Fruit fly (Drosophila melanogaster): ENCODE results near the gene CG13284.
A peak's percentile ranks its signal among the peaks of the same experiment; 100 is the strongest.

The CG13284 gene

DNA sequence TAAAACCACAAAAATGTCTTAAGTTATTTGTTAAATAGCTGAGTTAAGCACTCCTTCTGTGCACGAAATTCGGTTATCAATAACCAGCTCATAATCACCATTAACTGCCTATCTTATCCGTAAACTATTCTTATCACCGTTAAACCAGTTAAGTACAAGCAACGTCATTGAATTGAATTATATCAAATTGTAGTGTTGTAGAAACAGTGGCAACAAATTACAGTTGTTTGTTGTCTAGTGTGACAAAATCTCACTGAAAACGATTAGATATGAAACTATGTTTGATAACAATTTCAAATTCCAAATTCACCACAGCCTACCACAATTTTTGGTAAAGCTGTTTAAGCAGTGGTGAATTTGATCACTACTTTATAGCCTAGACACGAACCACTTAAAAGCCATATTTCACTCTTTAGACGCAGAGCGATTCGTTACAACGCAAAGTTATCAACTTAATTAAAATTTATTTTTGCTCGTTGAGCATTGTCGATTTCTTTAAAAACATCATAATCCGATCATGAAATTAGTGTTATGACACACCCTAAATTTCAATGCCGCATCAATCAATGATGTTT is 46.9 kb downstream of the CG13284 start (continued):
- TF ChIP-seq pita (GFP tag; optimal IDR thresholded peaks at IDR 0.05) (peak; percentile 44), odd (GFP tag; optimal IDR thresholded peaks at IDR 0.05) (peak; percentile 33), grn (GFP tag; optimal IDR thresholded peaks at IDR 0.05) (peak; percentile 88), Lhr (GFP tag; optimal IDR thresholded peaks at IDR 0.05) (peak; percentile 34), CG1529 (GFP tag; optimal IDR thresholded peaks at IDR 0.05) (no peak), CG18599 (GFP tag; optimal IDR thresholded peaks at IDR 0.05) (peak; percentile 6), CG3995 (GFP tag; optimal IDR thresholded peaks at IDR 0.05) (peak; percentile 94), HmgZ (tag; optimal IDR thresholded peaks at IDR 0.05) (peak; percentile 4), lab (GFP tag; optimal IDR thresholded peaks at IDR 0.05) (peak; percentile 35), CG4730 (GFP tag; IDR thresholded peaks at IDR 0.05) (no peak), CTCF (GFP tag; optimal IDR thresholded peaks at IDR 0.05) (peak; percentile 54), Myb (GFP tag; optimal IDR thresholded peaks at IDR 0.05) (peak; percentile 67), pzg (GFP tag; optimal IDR thresholded peaks at IDR 0.05) (peak; percentile 16), E2f2 (GFP tag; IDR thresholded peaks at IDR 0.05) (peak; percentile 78), BtbVII (GFP tag; optimal IDR thresholded peaks at IDR 0.05) (peak; percentile 83), Ets65A (GFP tag) (peak; percentile 13)

DNA sequence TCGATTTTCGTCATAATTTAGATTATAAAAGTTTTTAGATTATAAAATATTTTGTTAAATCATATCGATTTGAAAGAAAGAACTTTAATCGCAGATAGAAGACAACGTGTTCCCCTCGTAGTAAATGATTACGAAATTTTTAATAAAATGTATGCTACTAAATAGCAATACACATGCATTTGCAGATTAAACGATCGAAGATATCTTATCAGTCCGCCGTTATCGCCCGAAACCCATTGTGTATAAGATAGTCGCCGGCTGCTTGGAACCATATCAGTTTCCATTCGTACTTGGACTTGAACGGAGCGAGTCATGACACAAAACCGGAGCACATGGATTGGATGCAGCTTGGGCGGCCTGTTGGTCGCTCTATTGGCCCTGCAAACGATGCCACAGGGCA is 49.0 kb downstream of the CG13284 start:
- TF ChIP-seq CG34376 (GFP tag; optimal IDR thresholded peaks at IDR 0.05) (peak; percentile 16), exex (tag; optimal IDR thresholded peaks at IDR 0.05) (peak; percentile 90), GATAe (GFP tag; conservative IDR thresholded peaks at IDR 0.05) (peak; percentile 93), sug (tag; optimal IDR thresholded peaks at IDR 0.05) (peak; percentile 31), Med (GFP tag) (peak; percentile 15), Jarid2 (GFP tag; optimal IDR thresholded peaks at IDR 0.05) (peak; percentile 17), gcm2 (GFP tag; optimal IDR thresholded peaks at IDR 0.05) (no peak), grn (GFP tag; optimal IDR thresholded peaks at IDR 0.05) (peak; percentile 73), mirr (GFP tag; optimal IDR thresholded peaks at IDR 0.05) (peak; percentile 91), nom (GFP tag; optimal IDR thresholded peaks at IDR 0.05) (no peak)

DNA sequence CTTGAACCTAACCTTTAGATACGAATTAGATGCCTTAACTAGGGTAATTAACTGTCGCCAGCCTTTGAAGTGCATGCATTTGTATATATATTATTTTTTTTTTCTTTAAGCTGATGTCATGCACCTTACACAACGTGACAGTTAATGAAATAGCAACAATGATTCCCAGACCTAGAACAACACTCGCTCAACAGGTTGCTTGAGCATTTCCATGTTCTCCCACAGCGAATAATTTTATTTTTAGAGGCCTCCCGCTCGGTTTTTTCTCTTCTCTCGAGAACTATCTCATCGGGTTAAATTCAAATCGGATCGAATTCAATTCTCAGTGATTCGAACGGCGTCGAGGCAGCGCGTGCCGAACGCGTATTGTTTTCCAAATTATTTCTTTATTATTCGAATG is 49.8 kb downstream of the CG13284 start, which contains the start of gene Ugt37D1:
Ugt37D1 (plus strand) TSS at position 321 of the 400 bp plus-strand sequence.
- TF ChIP-seq Med (GFP tag): peak; percentile 31
- no peak for TF ChIP-seq Oaz (GFP tag; IDR thresholded peaks at IDR 0.05)
- TF ChIP-seq stc (GFP tag; IDR thresholded peaks at IDR 0.05): 0 out of 2 replicates have a peak, but pooled peaks have one; percentile 32
- TF ChIP-seq BEAF-32 (GFP tag; optimal IDR thresholded peaks at IDR 0.05): no peak
- no peak for TF ChIP-seq dmrt99B (tag; optimal IDR thresholded peaks at IDR 0.05)
- no peak for TF ChIP-seq CG11398 (GFP tag; optimal IDR thresholded peaks at IDR 0.05)
- peak; percentile 40 for TF ChIP-seq sens (GFP tag)
- TF ChIP-seq unpg (GFP tag; optimal IDR thresholded peaks at IDR 0.05): no peak
- no peak for TF ChIP-seq da (GFP tag; optimal IDR thresholded peaks at IDR 0.05)
- no peak for TF ChIP-seq pb (GFP tag; optimal IDR thresholded peaks at IDR 0.05)
- TF ChIP-seq scrt (GFP tag; optimal IDR thresholded peaks at IDR 0.05): no peak
- no peak for TF ChIP-seq sc (optimal IDR thresholded peaks at IDR 0.05)
- no peak for TF ChIP-seq sc (GFP tag; optimal IDR thresholded peaks at IDR 0.05)
- peak; percentile 81 for TF ChIP-seq Deaf1 (tag; optimal IDR thresholded peaks at IDR 0.05)
- no peak for TF ChIP-seq unc-4 (GFP tag; IDR thresholded peaks at IDR 0.05; ENCODE audit: partially characterized antibody)
- TF ChIP-seq Bteb2 (GFP tag; optimal IDR thresholded peaks at IDR 0.05): no peak
- TF ChIP-seq dati (GFP tag; IDR thresholded peaks at IDR 0.05): no peak
- TF ChIP-seq chm (GFP tag; IDR thresholded peaks at IDR 0.05): 0 out of 2 replicates have a peak, but pooled peaks have one; percentile 12
- TF ChIP-seq Atf3 (GFP tag; optimal IDR thresholded peaks at IDR 0.05): no peak
- TF ChIP-seq chif (GFP tag; optimal IDR thresholded peaks at IDR 0.05): no peak
- no peak for TF ChIP-seq Nf-YC (tag; optimal IDR thresholded peaks at IDR 0.05)
- no peak for TF ChIP-seq nerfin-2 (GFP tag; IDR thresholded peaks at IDR 0.05; ENCODE audit: partially characterized antibody)
- TF ChIP-seq Hr78 (GFP tag; optimal IDR thresholded peaks at IDR 0.05): peak in 1 of 2 experiments; percentile 30
- no peak for TF ChIP-seq Hr39 (optimal IDR thresholded peaks at IDR 0.05)
- TF ChIP-seq CG12769 (tag; optimal IDR thresholded peaks at IDR 0.05): peak; percentile 52
- no peak for TF ChIP-seq nau (GFP tag; optimal IDR thresholded peaks at IDR 0.05)
